Fruit fly (Drosophila melanogaster): Measurements from ENCODE around the gene CG10958.

The CG10958 gene

DNA sequence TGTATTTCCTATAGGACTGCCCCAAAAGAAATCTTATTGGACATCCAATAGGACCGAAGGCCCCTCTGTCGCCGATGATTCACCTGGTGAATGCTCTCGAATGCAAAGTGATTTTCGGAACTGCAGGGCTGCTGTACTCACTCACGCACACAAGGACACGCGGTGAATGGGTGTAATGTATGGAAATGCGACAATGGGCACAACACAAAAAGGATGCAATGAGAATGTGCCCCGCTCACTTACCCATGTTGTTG is 31.3 kb upstream of the CG10958 start:
- TF ChIP-seq psq (GFP tag; optimal IDR thresholded peaks at IDR 0.05) (no peak), Hr78 (GFP tag; optimal IDR thresholded peaks at IDR 0.05) (no peak), jim (GFP tag; optimal IDR thresholded peaks at IDR 0.05) (no peak), CrebA (GFP tag; optimal IDR thresholded peaks at IDR 0.05; ENCODE audit: borderline replicate concordance) (no peak), dl (GFP tag; optimal IDR thresholded peaks at IDR 0.05; ENCODE audit: insufficient read depth in 1 of 2, partially characterized antibody in 2 of 2) (no peak), Sp1 (GFP tag; optimal IDR thresholded peaks at IDR 0.05) (no peak), fru (GFP tag; optimal IDR thresholded peaks at IDR 0.05) (no peak), usp (GFP tag; optimal IDR thresholded peaks at IDR 0.05) (no peak), foxo (GFP tag; optimal IDR thresholded peaks at IDR 0.05) (no peak), woc (GFP tag; optimal IDR thresholded peaks at IDR 0.05) (no peak), Dfd (GFP tag; optimal IDR thresholded peaks at IDR 0.05) (no peak), Hr83 (GFP tag; optimal IDR thresholded peaks at IDR 0.05; ENCODE audit: poor library complexity, severe bottlenecking) (no peak), CG32264 (GFP tag; optimal IDR thresholded peaks at IDR 0.05) (no peak), sage (GFP tag; optimal IDR thresholded peaks at IDR 0.05) (no peak)

DNA sequence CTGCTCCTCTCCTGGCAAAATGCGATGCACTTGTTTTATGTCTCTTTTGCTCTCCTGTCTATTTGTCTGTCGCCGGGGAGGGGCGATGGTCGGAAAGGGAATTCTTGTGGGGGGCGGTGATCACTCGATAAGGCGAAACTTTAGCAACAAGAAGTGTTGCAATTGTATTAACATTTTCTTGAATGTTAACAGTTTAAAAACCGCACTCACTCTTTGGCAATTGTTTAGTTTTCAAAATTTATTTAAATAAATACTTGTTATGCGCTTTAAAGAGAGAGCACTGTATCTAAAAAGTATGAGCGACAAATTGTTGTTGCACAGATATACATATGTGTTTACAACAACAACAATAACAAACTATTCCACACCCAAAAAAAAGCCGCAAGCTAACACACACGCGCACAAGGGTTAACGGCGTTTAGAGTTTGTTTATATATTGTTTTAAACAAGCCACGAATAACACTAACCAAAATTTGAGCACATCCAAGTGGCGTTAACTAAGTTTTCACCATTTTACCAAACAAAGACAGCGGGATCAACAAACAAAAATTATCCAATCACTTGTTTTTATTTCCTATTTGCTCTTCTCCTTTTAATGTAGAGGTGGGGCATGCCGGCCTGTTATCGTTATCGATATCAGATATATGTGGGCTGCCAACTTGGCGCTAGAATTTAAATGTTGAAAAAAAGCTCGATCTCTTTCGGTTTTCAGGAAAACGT is 30.4 kb upstream of the CG10958 start, which contains the start of gene CG2258:
Gene CG2258 (minus strand): TSS at position 617 of the 720 bp plus-strand sequence.
- TF ChIP-seq jim (GFP tag; optimal IDR thresholded peaks at IDR 0.05) (no peak), OdsH (GFP tag; optimal IDR thresholded peaks at IDR 0.05) (peak; percentile 74), HLH106 (tag; optimal IDR thresholded peaks at IDR 0.05) (peak; percentile 73), CG9705 (GFP tag; optimal IDR thresholded peaks at IDR 0.05) (peak; percentile 53), foxo (GFP tag; optimal IDR thresholded peaks at IDR 0.05) (peak in 1 of 2 experiments; percentile 65), brk (GFP tag; optimal IDR thresholded peaks at IDR 0.05) (no peak), Vsx2 (GFP tag; optimal IDR thresholded peaks at IDR 0.05; ENCODE audit: partially characterized antibody) (no peak), Hr83 (GFP tag; optimal IDR thresholded peaks at IDR 0.05; ENCODE audit: poor library complexity, severe bottlenecking) (no peak), fru (GFP tag; optimal IDR thresholded peaks at IDR 0.05) (peak; percentile 59), N (GFP tag; optimal IDR thresholded peaks at IDR 0.05) (no peak), h (GFP tag; optimal IDR thresholded peaks at IDR 0.05) (peak; percentile 83), sage (GFP tag; optimal IDR thresholded peaks at IDR 0.05) (peak; percentile 39), Mio (GFP tag; optimal IDR thresholded peaks at IDR 0.05) (no peak), br (GFP tag; optimal IDR thresholded peaks at IDR 0.05) (peak; percentile 71), Myc (optimal IDR thresholded peaks at IDR 0.05) (no peak), rgr (GFP tag; optimal IDR thresholded peaks at IDR 0.05) (peak; percentile 84), dmrt93B (GFP tag; optimal IDR thresholded peaks at IDR 0.05) (peak; percentile 46), pan (optimal IDR thresholded peaks at IDR 0.05) (no peak), tai (GFP tag; optimal IDR thresholded peaks at IDR 0.05) (no peak), Rel (GFP tag; optimal IDR thresholded peaks at IDR 0.05) (no peak), Rel (tag; optimal IDR thresholded peaks at IDR 0.05) (peak; percentile 39), ey (GFP tag; optimal IDR thresholded peaks at IDR 0.05) (peak; percentile 61), Sp1 (GFP tag; optimal IDR thresholded peaks at IDR 0.05) (peak; percentile 75), dsf (GFP tag; optimal IDR thresholded peaks at IDR 0.05; ENCODE audit: borderline replicate concordance) (no peak), CrebA (GFP tag; optimal IDR thresholded peaks at IDR 0.05; ENCODE audit: borderline replicate concordance) (no peak), lola (GFP tag; optimal IDR thresholded peaks at IDR 0.05) (no peak), CG32264 (GFP tag; optimal IDR thresholded peaks at IDR 0.05) (peak; percentile 17), woc (GFP tag; optimal IDR thresholded peaks at IDR 0.05) (peak; percentile 69), dl (GFP tag; optimal IDR thresholded peaks at IDR 0.05; ENCODE audit: insufficient read depth in 1 of 2, partially characterized antibody in 2 of 2) (no peak), psq (GFP tag; optimal IDR thresholded peaks at IDR 0.05) (peak; percentile 65), Dif (GFP tag; optimal IDR thresholded peaks at IDR 0.05; ENCODE audit: partially characterized antibody) (no peak), Hr78 (GFP tag; optimal IDR thresholded peaks at IDR 0.05) (no peak), GATAd (GFP tag; optimal IDR thresholded peaks at IDR 0.05) (no peak), Dfd (GFP tag; optimal IDR thresholded peaks at IDR 0.05) (no peak), usp (GFP tag; optimal IDR thresholded peaks at IDR 0.05) (no peak), sv (GFP tag; optimal IDR thresholded peaks at IDR 0.05) (no peak), Jra (GFP tag; optimal IDR thresholded peaks at IDR 0.05) (peak; percentile 37), Hnf4 (GFP tag; optimal IDR thresholded peaks at IDR 0.05) (peak; percentile 72), Abd-B (GFP tag; optimal IDR thresholded peaks at IDR 0.05) (no peak)

Measured in whole organism, wandering third instar larva.